Fruit fly (Drosophila melanogaster) whole organism, embryonic: Measurements from ENCODE around the gene Npc2a.
A peak's percentile ranks its signal among the peaks of the same experiment; 100 is the strongest.

Experiments used
- Ada2b ChIP-seq: fragments of 200-800 bp; sonication (Bioruptor generic); IDR thresholded peaks from 2 replicates; pipeline ENCODE4 v1.3.6; 2022; ENCODE audit warnings: missing biosample characterization, missing genetic modification characterization
- Adf1 ChIP-seq: fragments of 200-800 bp; sonication (Bioruptor generic); IDR thresholded peaks from 2 replicates; pipeline ENCODE4 v1.3.6; 2022; ENCODE audit warnings: missing biosample characterization, missing genetic modification characterization
- Bgb ChIP-seq: fragments of 200-800 bp; sonication (Bioruptor generic); IDR thresholded peaks from 2 replicates; pipeline ENCODE4 v1.3.6; 2022; ENCODE audit warnings: missing biosample characterization, missing genetic modification characterization; ENCODE audit not compliant: partially characterized antibody
- Blimp-1 ChIP-seq: fragments of 200-800 bp; sonication (Bioruptor generic); optimal IDR thresholded peaks from 3 replicates; lab custom pipeline; 2018; ENCODE audit warnings: missing biosample characterization, missing genetic modification characterization, mild to moderate bottlenecking, moderate library complexity, missing genetic modification reagents
- CG10321 ChIP-seq: fragments of 200-800 bp; sonication (Bioruptor generic); IDR thresholded peaks from 2 replicates; pipeline ENCODE4 v1.3.6; 2022; ENCODE audit warnings: missing biosample characterization, missing genetic modification characterization
- CG11247 ChIP-seq: fragments of 200-800 bp; sonication (Bioruptor generic); IDR thresholded peaks from 2 replicates; pipeline ENCODE4 v1.3.6; 2022; ENCODE audit warnings: missing biosample characterization, missing genetic modification characterization
- CG13287 ChIP-seq: fragments of 200-800 bp; sonication (Bioruptor generic); IDR thresholded peaks from 2 replicates; pipeline ENCODE4 v1.3.6; 2022; ENCODE audit warnings: missing biosample characterization, missing genetic modification characterization; ENCODE audit not compliant: partially characterized antibody
- CG14050 ChIP-seq: fragments of 200-800 bp; sonication (Bioruptor generic); IDR thresholded peaks from 3 replicates; pipeline ENCODE4 v1.3.6; 2022; ENCODE audit warnings: missing biosample characterization, missing genetic modification characterization
- CG14860 ChIP-seq: fragments of 200-800 bp; sonication (Bioruptor generic); IDR thresholded peaks from 3 replicates; pipeline ENCODE4 v1.3.6; 2022; ENCODE audit warnings: missing biosample characterization, missing genetic modification characterization; ENCODE audit not compliant: partially characterized antibody
- CG1529 ChIP-seq: fragments of 200-800 bp; sonication (Bioruptor generic); optimal IDR thresholded peaks from 3 replicates; lab custom pipeline; 2018; ENCODE audit warnings: missing biosample characterization, missing genetic modification characterization
- CG18599 ChIP-seq: fragments of 200-800 bp; sonication (Bioruptor generic); optimal IDR thresholded peaks from 3 replicates; lab custom pipeline; 2017; ENCODE audit warnings: missing biosample characterization, missing genetic modification characterization, mild to moderate bottlenecking, moderate library complexity, missing genetic modification reagents
- CG2202 ChIP-seq: fragments of 200-800 bp; sonication (Bioruptor generic); optimal IDR thresholded peaks from 2 replicates; lab custom pipeline; 2018; ENCODE audit warnings: missing biosample characterization, mild to moderate bottlenecking, missing genetic modification characterization
- CG34224 ChIP-seq: fragments of 200-800 bp; sonication (Bioruptor generic); IDR thresholded peaks from 3 replicates; pipeline ENCODE4 v1.3.6; 2022; ENCODE audit warnings: missing biosample characterization, missing genetic modification characterization; ENCODE audit not compliant: partially characterized antibody
- CG34422 ChIP-seq: fragments of 200-800 bp; sonication (Bioruptor generic); IDR thresholded peaks from 3 replicates; pipeline ENCODE4 v1.3.6; 2022; ENCODE audit warnings: missing biosample characterization, missing genetic modification characterization
- CkIIα-i1 ChIP-seq: fragments of 200-800 bp; sonication (Bioruptor generic); IDR thresholded peaks from 2 replicates; pipeline ENCODE4 v1.3.6; 2022; ENCODE audit warnings: missing biosample characterization, missing genetic modification characterization
- Ets65A ChIP-seq: fragments of 200-800 bp; sonication (Bioruptor generic); peaks from one replicate; lab custom pipeline; 2016; ENCODE audit warnings: missing biosample characterization, missing genetic modification characterization
- Hmr ChIP-seq: fragments of 200-800 bp; sonication (Bioruptor generic); optimal IDR thresholded peaks from 3 replicates; lab custom pipeline; 2017; ENCODE audit warnings: mild to moderate bottlenecking, missing biosample characterization, missing genetic modification reagents, missing genetic modification characterization
- Sry-β ChIP-seq: fragments of 200-800 bp; sonication (Bioruptor generic); optimal IDR thresholded peaks from 2 replicates; lab custom pipeline; 2018; ENCODE audit warnings: missing biosample characterization, mild to moderate bottlenecking, missing genetic modification characterization, moderate library complexity
- Ssrp ChIP-seq: fragments of 200-800 bp; sonication (Bioruptor generic); optimal IDR thresholded peaks from 2 replicates; lab custom pipeline; 2018; ENCODE audit warnings: missing biosample characterization, mild to moderate bottlenecking, missing genetic modification characterization, moderate library complexity
- Xbp1 ChIP-seq: fragments of 200-800 bp; sonication (Bioruptor generic); optimal IDR thresholded peaks from 3 replicates; lab custom pipeline; 2016; ENCODE audit warnings: missing biosample characterization, mild to moderate bottlenecking, missing genetic modification characterization
- al ChIP-seq: fragments of 200-800 bp; sonication (Bioruptor generic); IDR thresholded peaks from 2 replicates; pipeline ENCODE4 v1.3.6; 2022; ENCODE audit warnings: missing biosample characterization, missing genetic modification characterization
- ato ChIP-seq: fragments of 200-800 bp; sonication (Bioruptor generic); IDR thresholded peaks from 2 replicates; pipeline ENCODE4 v1.3.6; 2022; ENCODE audit warnings: missing biosample characterization, missing genetic modification characterization; ENCODE audit not compliant: partially characterized antibody
- cato ChIP-seq: fragments of 200-800 bp; sonication (Bioruptor generic); optimal IDR thresholded peaks from 2 replicates; lab custom pipeline; 2016; ENCODE audit warnings: missing biosample characterization, missing genetic modification characterization, borderline replicate concordance
- corto ChIP-seq: fragments of 200-800 bp; sonication (Bioruptor generic); optimal IDR thresholded peaks from 2 replicates; lab custom pipeline; 2016; ENCODE audit warnings: missing biosample characterization, mild to moderate bottlenecking, missing genetic modification characterization, moderate library complexity
- dysf ChIP-seq: fragments of 200-800 bp; sonication (Bioruptor generic); IDR thresholded peaks from 3 replicates; pipeline ENCODE4 v1.3.6; 2022; ENCODE audit warnings: missing biosample characterization, missing genetic modification characterization
- gem ChIP-seq: fragments of 200-800 bp; sonication (Bioruptor generic); optimal IDR thresholded peaks from 2 replicates; lab custom pipeline; 2019; ENCODE audit warnings: missing biosample characterization, mild to moderate bottlenecking, missing genetic modification characterization, moderate library complexity
- hb ChIP-seq: fragments of 200-800 bp; sonication (Bioruptor generic); IDR thresholded peaks from 3 replicates; pipeline ENCODE4 v1.3.6; 2022; ENCODE audit warnings: missing biosample characterization, missing genetic modification characterization; ENCODE audit not compliant: partially characterized antibody
- kah ChIP-seq: fragments of 200-800 bp; sonication (Bioruptor generic); optimal IDR thresholded peaks from 2 replicates; lab custom pipeline; 2018; ENCODE audit warnings: missing biosample characterization, mild to moderate bottlenecking, missing genetic modification characterization
- klu ChIP-seq: fragments of 200-800 bp; sonication (Bioruptor generic); IDR thresholded peaks from 2 replicates; pipeline ENCODE4 v1.3.6; 2022; ENCODE audit warnings: missing biosample characterization, missing genetic modification characterization
- lmd ChIP-seq: fragments of 200-800 bp; sonication (Bioruptor generic); IDR thresholded peaks from 2 replicates; pipeline ENCODE4 v1.3.6; 2022; ENCODE audit warnings: missing biosample characterization, missing genetic modification characterization
- pzg ChIP-seq: fragments of 200-800 bp; sonication (Bioruptor generic); optimal IDR thresholded peaks from 3 replicates; lab custom pipeline; 2018; ENCODE audit warnings: missing biosample characterization, mild to moderate bottlenecking, missing genetic modification characterization, moderate library complexity
- row ChIP-seq: fragments of 200-800 bp; sonication (Bioruptor generic); IDR thresholded peaks from 3 replicates; pipeline ENCODE4 v1.3.6; 2022; ENCODE audit warnings: missing biosample characterization, missing genetic modification characterization
- slbo ChIP-seq: fragments of 200-800 bp; sonication (Bioruptor generic); IDR thresholded peaks from 2 replicates; pipeline ENCODE4 v1.3.6; 2022; ENCODE audit warnings: missing biosample characterization, missing genetic modification characterization
- tap ChIP-seq: fragments of 200-800 bp; optimal IDR thresholded peaks from 3 replicates; lab custom pipeline; 2019; ENCODE audit warnings: missing biosample characterization, mild to moderate bottlenecking, missing genetic modification characterization, moderate library complexity
- tna ChIP-seq: fragments of 200-800 bp; sonication (Bioruptor generic); IDR thresholded peaks from 2 replicates; pipeline ENCODE4 v1.3.6; 2022; ENCODE audit warnings: missing biosample characterization, missing genetic modification characterization; ENCODE audit not compliant: partially characterized antibody
- unc-4 ChIP-seq: fragments of 200-800 bp; sonication (Bioruptor generic); IDR thresholded peaks from 2 replicates; pipeline ENCODE4 v1.3.6; 2022; ENCODE audit warnings: missing biosample characterization, missing genetic modification characterization; ENCODE audit not compliant: partially characterized antibody
- wor ChIP-seq: fragments of 200-800 bp; sonication (Bioruptor generic); IDR thresholded peaks from 2 replicates; pipeline ENCODE4 v1.3.6; 2022; ENCODE audit warnings: missing biosample characterization, missing genetic modification characterization

The Npc2a gene

DNA sequence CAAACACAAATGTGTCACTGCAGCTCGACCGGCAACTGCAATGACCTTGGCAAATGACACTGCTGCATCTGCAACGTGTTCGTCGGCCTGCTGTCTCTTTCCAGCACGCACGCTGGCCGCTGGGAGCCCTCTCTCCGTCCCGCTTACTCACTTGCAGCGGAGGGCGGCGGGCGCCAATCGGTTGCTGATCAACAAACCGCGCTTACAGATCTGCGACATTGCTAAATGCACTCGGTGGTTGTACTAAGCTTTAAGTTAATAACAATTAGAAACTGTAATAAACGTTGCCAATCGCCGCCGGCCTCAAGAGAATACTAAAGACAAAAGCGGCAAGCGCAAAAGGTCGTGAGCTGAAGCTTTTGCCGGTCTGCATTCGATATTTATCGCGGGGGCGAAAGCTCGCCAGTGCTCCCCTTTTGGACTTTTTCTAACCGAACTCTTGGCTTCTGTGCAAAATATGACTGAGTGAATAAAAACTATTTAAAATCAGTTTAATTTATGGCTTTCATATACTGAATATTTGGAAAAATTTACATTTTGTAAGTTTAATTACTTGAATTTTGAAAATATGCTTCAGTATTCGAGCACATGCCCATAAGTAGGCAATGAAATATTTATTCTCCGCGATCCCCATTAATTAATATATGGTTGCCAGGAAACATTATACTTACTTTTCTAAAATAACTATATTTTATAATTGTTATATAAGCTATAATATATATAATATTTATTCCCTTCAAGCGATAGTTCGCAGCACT is 477 bp upstream of the Npc2a start, which contains the start of gene Got2 (continued):
- peak; percentile 43 for TF ChIP-seq CG18599
- peak; percentile 27 for TF ChIP-seq Xbp1 (GFP tag; lab: Kevin White, UChicago)
- TF ChIP-seq CkIIα-i1 (GFP tag; lab: Robert Waterston, UW) = no peak
- peak; percentile 88 for TF ChIP-seq Bgb (GFP tag; lab: Robert Waterston, UW)
- TF ChIP-seq corto (GFP tag; lab: Kevin White, UChicago) = no peak
- peak; percentile 2 for TF ChIP-seq cato (GFP tag; lab: Kevin White, UChicago)
- peak; percentile 16 for TF ChIP-seq kah (GFP tag; lab: Kevin White, UChicago)
- no peak for TF ChIP-seq CG2202 (tag; lab: Kevin White, UChicago)
- TF ChIP-seq Hmr (GFP tag; lab: Kevin White, UChicago) = peak; percentile 70
- TF ChIP-seq Ada2b = peak; percentile 37; the same call in 1 of the 2 replicates
- 0 out of 2 replicates have a peak, but pooled peaks have one; percentile 25 for TF ChIP-seq CG11247 (GFP tag; lab: Robert Waterston, UW)
- peak; percentile 25; the same call in 1 of the 2 replicates for TF ChIP-seq Adf1 (GFP tag; lab: Robert Waterston, UW)
- no peak for TF ChIP-seq CG1529 (GFP tag; lab: Kevin White, UChicago)
- peak; percentile 83 for TF ChIP-seq tna
- TF ChIP-seq lmd (GFP tag; lab: Robert Waterston, UW) = peak; percentile 25; the same call in 1 of the 2 replicates
- TF ChIP-seq pzg (GFP tag; lab: Kevin White, UChicago) = peak; percentile 34
- TF ChIP-seq al = 0 out of 2 replicates have a peak, but pooled peaks have one; percentile 26
- peak; percentile 93 for TF ChIP-seq CG13287 (GFP tag; lab: Robert Waterston, UW)
- TF ChIP-seq unc-4 (GFP tag; lab: Robert Waterston, UW) = peak; percentile 84
- TF ChIP-seq wor = no peak
- peak; percentile 77; the same call in 2 of the 3 replicates for TF ChIP-seq hb (GFP tag; lab: Robert Waterston, UW)
- TF ChIP-seq CG14050 (GFP tag; lab: Robert Waterston, UW) = no peak
- TF ChIP-seq tap (tag; lab: Kevin White, UChicago) = no peak
- TF ChIP-seq Ssrp = peak; percentile 13
- TF ChIP-seq gem (tag; lab: Kevin White, UChicago) = peak; percentile 71
- peak; percentile 75 for TF ChIP-seq ato
- TF ChIP-seq CG34224 (GFP tag; lab: Robert Waterston, UW) = peak; percentile 69
- no peak for TF ChIP-seq Ets65A (GFP tag; lab: Kevin White, UChicago)
- TF ChIP-seq klu (GFP tag; lab: Robert Waterston, UW) = no peak
- TF ChIP-seq CG10321 (GFP tag; lab: Robert Waterston, UW) = peak; percentile 87
- peak; percentile 22; the same call in 1 of the 3 replicates for TF ChIP-seq dysf (GFP tag; lab: Robert Waterston, UW)
- peak; percentile 65 for TF ChIP-seq CG14860 (GFP tag; lab: Robert Waterston, UW)
- peak; percentile 26 for TF ChIP-seq Blimp-1 (GFP tag; lab: Kevin White, UChicago)
- TF ChIP-seq slbo (GFP tag; lab: Robert Waterston, UW) = peak; percentile 57
- TF ChIP-seq CG34422 = peak; percentile 63; the same call in 1 of the 3 replicates
- peak; percentile 91 for TF ChIP-seq Sry-β (GFP tag; lab: Kevin White, UChicago)
- TF ChIP-seq row (GFP tag; lab: Robert Waterston, UW) = peak; percentile 85
